Worm (Caenorhabditis elegans) whole organism, L4 larva: ENCODE data around the gene K06A9.2.

Experiments
- D1046.2 ChIP-seq: fragments of 200-800 bp; sonication (Bioruptor generic); IDR thresholded peaks from 2 replicates; pipeline ENCODE4 v1.3.6; 2022; ENCODE audit warnings: missing genetic modification characterization, missing compliant biosample characterization
- F49E8.2 ChIP-seq: sonication (generic microtip); optimal IDR thresholded peaks from 2 replicates; lab custom pipeline; 2016; ENCODE audit warnings: missing compliant biosample characterization, mild to moderate bottlenecking, missing genetic modification characterization, borderline replicate concordance
- R02D3.7 ChIP-seq: fragments of 150-350 bp; sonication (generic microtip); optimal IDR thresholded peaks from 3 replicates; lab custom pipeline; 2014; ENCODE audit warnings: missing biosample characterization, missing genetic modification characterization
- Y105C5A.15 ChIP-seq: fragments of 200-800 bp; sonication (Bioruptor generic); IDR thresholded peaks from 2 replicates; pipeline ENCODE4 v1.3.6; 2022; ENCODE audit warnings: missing genetic modification characterization, missing compliant biosample characterization
- ZK337.2 ChIP-seq: fragments of 200-800 bp; sonication (Bioruptor generic); IDR thresholded peaks from 2 replicates; pipeline ENCODE4 v1.3.6; 2022; ENCODE audit warnings: missing genetic modification reagents, missing genetic modification characterization, missing compliant biosample characterization
- ZK546.5 ChIP-seq, 2 experiments: sonication (generic microtip); optimal IDR thresholded peaks; 2 replicates each; lab custom pipeline; 2017; ENCODE audit warnings: missing biosample characterization in 2 of 2, missing genetic modification characterization in 2 of 2
- aly-2 ChIP-seq: sonication (generic microtip); optimal IDR thresholded peaks from 2 replicates; lab custom pipeline; 2018; ENCODE audit warnings: missing biosample characterization, missing genetic modification characterization
- attf-4 ChIP-seq: sonication (generic microtip); optimal IDR thresholded peaks from 3 replicates; lab custom pipeline; 2017; ENCODE audit warnings: missing biosample characterization, missing genetic modification characterization
- ceh-28 ChIP-seq: fragments of 150-350 bp; optimal IDR thresholded peaks from 2 replicates; lab custom pipeline; 2014; ENCODE audit warnings: missing biosample characterization, missing genetic modification reagents, missing genetic modification characterization
- ctbp-1 ChIP-seq: fragments of 200-800 bp; sonication (Bioruptor generic); IDR thresholded peaks from 2 replicates; pipeline ENCODE4 v1.3.6; 2022; ENCODE audit warnings: missing genetic modification reagents, missing genetic modification characterization, missing compliant biosample characterization
- daf-12 ChIP-seq: fragments of 150-350 bp; optimal IDR thresholded peaks from 2 replicates; lab custom pipeline; 2014; ENCODE audit warnings: missing biosample characterization, missing genetic modification reagents, missing genetic modification characterization
- dpl-1 ChIP-seq: fragments of 150-350 bp; optimal IDR thresholded peaks from 2 replicates; lab custom pipeline; 2014; ENCODE audit warnings: missing biosample characterization, missing genetic modification reagents, missing genetic modification characterization
- dve-1 ChIP-seq: sonication (generic microtip); optimal IDR thresholded peaks from 2 replicates; lab custom pipeline; 2017; ENCODE audit warnings: antibody characterized with exemption, mild to moderate bottlenecking, missing genetic modification characterization, missing compliant biosample characterization; ENCODE audit not compliant: insufficient read depth
- egl-27 ChIP-seq: sonication (generic microtip); optimal IDR thresholded peaks from 3 replicates; lab custom pipeline; 2017; ENCODE audit warnings: missing biosample characterization, missing genetic modification reagents, missing genetic modification characterization
- gei-8 ChIP-seq: fragments of 200-800 bp; sonication (Bioruptor generic); optimal IDR thresholded peaks from 2 replicates; lab custom pipeline; 2018; ENCODE audit warnings: mild to moderate bottlenecking, missing genetic modification characterization, missing compliant biosample characterization
- hlh-30 ChIP-seq: sonication (generic microtip); optimal IDR thresholded peaks from 2 replicates; lab custom pipeline; 2017; ENCODE audit warnings: antibody characterized with exemption, mild to moderate bottlenecking, missing genetic modification characterization, missing compliant biosample characterization; ENCODE audit not compliant: insufficient read depth
- jun-1 ChIP-seq: fragments of 150-350 bp; optimal IDR thresholded peaks from 2 replicates; lab custom pipeline; 2014; ENCODE audit warnings: missing biosample characterization, missing genetic modification reagents, missing genetic modification characterization
- lim-7 ChIP-seq: fragments of 200-800 bp; sonication (Bioruptor generic); IDR thresholded peaks from 2 replicates; pipeline ENCODE4 v1.3.6; 2022; ENCODE audit warnings: missing genetic modification characterization, missing compliant biosample characterization
- lin-1 ChIP-seq: fragments of 200-800 bp; sonication (Bioruptor generic); IDR thresholded peaks from 2 replicates; pipeline ENCODE4 v1.3.6; 2022; ENCODE audit warnings: missing genetic modification reagents, missing genetic modification characterization, missing compliant biosample characterization
- lin-13 ChIP-seq: fragments of 150-350 bp; optimal IDR thresholded peaks from 2 replicates; lab custom pipeline; 2014; ENCODE audit warnings: missing biosample characterization, missing genetic modification reagents, missing genetic modification characterization
- lin-38 ChIP-seq: fragments of 200-800 bp; sonication (Bioruptor generic); IDR thresholded peaks from 2 replicates; pipeline ENCODE4 v1.3.6; 2022; ENCODE audit warnings: missing genetic modification reagents, missing genetic modification characterization, missing compliant biosample characterization
- lin-39 ChIP-seq: fragments of 150-350 bp; optimal IDR thresholded peaks from 2 replicates; lab custom pipeline; 2014; ENCODE audit warnings: missing biosample characterization, missing genetic modification reagents, missing genetic modification characterization
- lir-3 ChIP-seq: sonication (generic microtip); optimal IDR thresholded peaks from 2 replicates; lab custom pipeline; 2016; ENCODE audit warnings: mild to moderate bottlenecking, missing genetic modification characterization, missing compliant biosample characterization
- lsy-2 ChIP-seq, 2 experiments: fragments of 150-350 bp in 1 of 2; sonication (generic microtip) in 1 of 2; optimal IDR thresholded peaks; 2 replicates each; lab custom pipeline; 2014 to 2017; ENCODE audit warnings: missing biosample characterization in 2 of 2, missing genetic modification characterization in 2 of 2
- madf-9 ChIP-seq: fragments of 200-800 bp; sonication (Bioruptor generic); conservative IDR thresholded peaks from 2 replicates; pipeline ENCODE4 v1.3.6; 2022; ENCODE audit warnings: missing genetic modification reagents, missing genetic modification characterization, missing compliant biosample characterization
- mxl-2 ChIP-seq: fragments of 200-800 bp; sonication (Bioruptor generic); conservative IDR thresholded peaks from 2 replicates; pipeline ENCODE4 v1.3.6; 2022; ENCODE audit warnings: missing genetic modification reagents, missing genetic modification characterization, missing compliant biosample characterization
- nhr-10 ChIP-seq: fragments of 150-350 bp; optimal IDR thresholded peaks from 2 replicates; lab custom pipeline; 2014; ENCODE audit warnings: missing biosample characterization, missing genetic modification characterization
- nhr-102 ChIP-seq: sonication (generic microtip); optimal IDR thresholded peaks from 2 replicates; lab custom pipeline; 2016; ENCODE audit warnings: mild to moderate bottlenecking, missing genetic modification characterization, moderate library complexity, missing compliant biosample characterization
- nhr-76 ChIP-seq: fragments of 150-350 bp; optimal IDR thresholded peaks from 2 replicates; lab custom pipeline; 2014; ENCODE audit warnings: missing biosample characterization, missing genetic modification characterization
- nhr-77 ChIP-seq: fragments of 150-350 bp; optimal IDR thresholded peaks from 2 replicates; lab custom pipeline; 2014; ENCODE audit warnings: missing biosample characterization, missing genetic modification characterization
- saeg-2 ChIP-seq: fragments of 200-800 bp; sonication (Bioruptor generic); IDR thresholded peaks from 2 replicates; pipeline ENCODE4 v1.3.6; 2022; ENCODE audit warnings: missing genetic modification reagents, missing genetic modification characterization, missing compliant biosample characterization
- set-16 ChIP-seq: fragments of 200-800 bp; sonication (Bioruptor generic); IDR thresholded peaks from 2 replicates; pipeline ENCODE4 v1.3.6; 2022; ENCODE audit warnings: missing genetic modification reagents, missing genetic modification characterization, missing compliant biosample characterization
- spr-1 ChIP-seq: sonication (generic microtip); optimal IDR thresholded peaks from 2 replicates; lab custom pipeline; 2016; ENCODE audit warnings: mild to moderate bottlenecking, missing genetic modification characterization, missing compliant biosample characterization
- tra-1 ChIP-seq: fragments of 200-800 bp; sonication (Bioruptor generic); IDR thresholded peaks from 2 replicates; pipeline ENCODE4 v1.3.6; 2022; ENCODE audit warnings: missing genetic modification reagents, missing genetic modification characterization, missing compliant biosample characterization
- unc-130 ChIP-seq: sonication (generic microtip); optimal IDR thresholded peaks from 2 replicates; lab custom pipeline; 2016; ENCODE audit warnings: missing genetic modification reagents, missing genetic modification characterization, missing compliant biosample characterization
- vab-7 ChIP-seq: fragments of 200-800 bp; sonication (Bioruptor generic); IDR thresholded peaks from 2 replicates; pipeline ENCODE4 v1.3.6; 2022; ENCODE audit warnings: missing genetic modification reagents, missing genetic modification characterization, missing compliant biosample characterization
- zag-1 ChIP-seq: fragments of 150-350 bp; optimal IDR thresholded peaks from 2 replicates; lab custom pipeline; 2014; ENCODE audit warnings: missing biosample characterization, missing genetic modification characterization
- ztf-11 ChIP-seq: fragments of 150-350 bp; optimal IDR thresholded peaks from 2 replicates; lab custom pipeline; 2014; ENCODE audit warnings: missing biosample characterization, missing genetic modification characterization

Gene K06A9.2

ce11 chrX:1504529-1505080 lies 31.6 kb upstream of the K06A9.2 start (continued):
- TF ChIP-seq madf-9 = 0 out of 2 replicates have a peak, but pooled peaks have one; percentile 12
- TF ChIP-seq mxl-2 (GFP tag; lab: Robert Waterston, UW) = no peak
- no peak for TF ChIP-seq unc-130 (GFP tag; lab: Kevin White, UChicago)
- TF ChIP-seq ZK546.5 (tag; optimal IDR thresholded peaks at IDR 0.05; lab: Kevin White, UChicago) = no peak
- no peak for TF ChIP-seq zag-1 (tag; lab: Kevin White, UChicago)
- no peak for TF ChIP-seq nhr-76 (tag; lab: Kevin White, UChicago)
- TF ChIP-seq lir-3 = no peak
- TF ChIP-seq daf-12 (tag; lab: Kevin White, UChicago) = no peak
- TF ChIP-seq ceh-28 = no peak
- no peak for TF ChIP-seq F49E8.2 (tag; lab: Kevin White, UChicago)
- TF ChIP-seq egl-27 (tag; lab: Kevin White, UChicago) = no peak
- TF ChIP-seq R02D3.7 (tag; lab: Kevin White, UChicago) = no peak
- TF ChIP-seq nhr-77 (tag; lab: Kevin White, UChicago) = peak; percentile 27
- TF ChIP-seq D1046.2 (GFP tag; lab: Robert Waterston, UW) = no peak
- peak; percentile 84 for TF ChIP-seq nhr-102 (tag; lab: Kevin White, UChicago)
- peak; percentile 96 for TF ChIP-seq dve-1
- TF ChIP-seq lin-13 (GFP tag; lab: Kevin White, UChicago) = no peak
- no peak for TF ChIP-seq spr-1 (tag; lab: Kevin White, UChicago)
- TF ChIP-seq Y105C5A.15 (GFP tag; lab: Robert Waterston, UW) = no peak
- TF ChIP-seq lin-1 (GFP tag; lab: Robert Waterston, UW) = peak; percentile 57; the same call in 1 of the 2 replicates
- peak; percentile 82 for TF ChIP-seq nhr-10 (tag; lab: Kevin White, UChicago)
- TF ChIP-seq ctbp-1 (GFP tag; lab: Robert Waterston, UW) = no peak
- TF ChIP-seq jun-1 (tag; lab: Kevin White, UChicago) = peak; percentile 74
- no peak for TF ChIP-seq attf-4 (tag; lab: Kevin White, UChicago)
- peak; percentile 18 for TF ChIP-seq dpl-1 (GFP tag; lab: Kevin White, UChicago)
- peak; percentile 81 for TF ChIP-seq tra-1 (GFP tag; lab: Robert Waterston, UW)
- no peak for TF ChIP-seq lim-7 (GFP tag; lab: Robert Waterston, UW)
- TF ChIP-seq lin-39 (tag; lab: Kevin White, UChicago) = no peak
- TF ChIP-seq hlh-30 (tag; lab: Kevin White, UChicago) = peak; percentile 99
- TF ChIP-seq gei-8 (GFP tag; lab: Kevin White, UChicago) = peak; percentile 60
- TF ChIP-seq lsy-2 (tag; optimal IDR thresholded peaks at IDR 0.05; lab: Kevin White, UChicago) = peak; percentile 67 to 69
- no peak for TF ChIP-seq aly-2 (tag; lab: Kevin White, UChicago)
- no peak for TF ChIP-seq ztf-11 (tag; lab: Kevin White, UChicago)
- peak; percentile 41 for TF ChIP-seq saeg-2 (GFP tag; lab: Robert Waterston, UW)
- TF ChIP-seq ZK337.2 = no peak

- TF ChIP-seq lin-38 (GFP tag; lab: Robert Waterston, UW) (0 out of 2 replicates have a peak, but pooled peaks have one; percentile 8), vab-7 (GFP tag; lab: Robert Waterston, UW) (peak; percentile 53; the same call in 1 of the 2 replicates)
Measured at ce11 chrX:1508507-1508906, 27.7 kb upstream of the K06A9.2 start.

- TF ChIP-seq set-16 (GFP tag; lab: Robert Waterston, UW) = peak; percentile 90
- TF ChIP-seq, all 104 proteins: peak for 1; not testable (repeated sequence) for 103
Measured at ce11 chrX:1508910-1509309, 27.3 kb upstream of the K06A9.2 start.
